Worm (Caenorhabditis elegans) whole organism, L1 larva: ENCODE measurements around the gene nduf-2.2.
A peak's percentile ranks its signal among the peaks of the same experiment; 100 is the strongest.

Experiments
- F16B12.6 ChIP-seq: fragments of 150-350 bp; optimal IDR thresholded peaks from 2 replicates; lab custom pipeline; 2014; ENCODE audit warnings: missing biosample characterization, missing genetic modification characterization
- aha-1 ChIP-seq: fragments of 150-350 bp; optimal IDR thresholded peaks from 2 replicates; lab custom pipeline; 2014; ENCODE audit warnings: missing biosample characterization, missing genetic modification characterization
- blmp-1 ChIP-seq: fragments of 150-350 bp; optimal IDR thresholded peaks from 2 replicates; lab custom pipeline; 2014; ENCODE audit warnings: missing biosample characterization, missing genetic modification characterization
- ceh-63 ChIP-seq: fragments of 200-800 bp; sonication (Bioruptor generic); optimal IDR thresholded peaks from 2 replicates; lab custom pipeline; 2018; ENCODE audit warnings: mild to moderate bottlenecking, missing genetic modification characterization, missing compliant biosample characterization
- ceh-82 ChIP-seq, 3 experiments: fragments of 150-350 bp in 1 of 3; sonication (generic microtip) in 2 of 3; optimal IDR thresholded peaks; 2 replicates each; lab custom pipeline; 2014 to 2017; ENCODE audit warnings: missing biosample characterization in 3 of 3, missing genetic modification characterization in 3 of 3
- ceh-90 ChIP-seq: sonication (generic microtip); optimal IDR thresholded peaks from 2 replicates; lab custom pipeline; 2016; ENCODE audit warnings: missing genetic modification characterization, missing compliant biosample characterization
- dpl-1 ChIP-seq, 3 experiments: fragments of 150-350 bp in 2 of 3; sonication (generic microtip) in 1 of 3; optimal IDR thresholded peaks; 2 replicates each; lab custom pipeline; 2014 to 2017; ENCODE audit warnings: missing biosample characterization in 3 of 3, missing genetic modification characterization in 3 of 3, missing genetic modification reagents in 3 of 3
- dsc-1 ChIP-seq: sonication (generic microtip); optimal IDR thresholded peaks from 2 replicates; lab custom pipeline; 2016; ENCODE audit warnings: mild to moderate bottlenecking, missing genetic modification characterization, missing compliant biosample characterization
- efl-3 ChIP-seq: fragments of 200-800 bp; sonication (Bioruptor generic); optimal IDR thresholded peaks from 2 replicates; lab custom pipeline; 2018; ENCODE audit warnings: mild to moderate bottlenecking, missing genetic modification characterization, missing compliant biosample characterization
- elt-3 ChIP-seq, 6 experiments: fragments of 150-350 bp in 1 of 6; sonication (generic microtip); optimal IDR thresholded peaks; 2 replicates each; lab custom pipeline; 2017 to 2018; ENCODE audit warnings: missing biosample characterization in 6 of 6, missing genetic modification characterization in 6 of 6, inconsistent platforms in 1 of 6
- ets-5 ChIP-seq: fragments of 200-800 bp; sonication (Bioruptor generic); IDR thresholded peaks from 2 replicates; pipeline ENCODE4 v1.3.6; 2022; ENCODE audit warnings: missing genetic modification characterization, missing compliant biosample characterization
- grh-1 ChIP-seq: fragments of 200-800 bp; sonication (Bioruptor generic); IDR thresholded peaks from 2 replicates; pipeline ENCODE4 v1.3.6; 2022; ENCODE audit warnings: missing genetic modification reagents, missing genetic modification characterization, missing compliant biosample characterization
- hlh-17 ChIP-seq: fragments of 200-800 bp; sonication (Bioruptor generic); optimal IDR thresholded peaks from 2 replicates; lab custom pipeline; 2018; ENCODE audit warnings: missing genetic modification characterization, mild to moderate bottlenecking, missing compliant biosample characterization, moderate library complexity, borderline replicate concordance
- hlh-4 ChIP-seq: sonication (generic microtip); optimal IDR thresholded peaks from 2 replicates; lab custom pipeline; 2016; ENCODE audit warnings: mild to moderate bottlenecking, missing genetic modification characterization, missing compliant biosample characterization
- irx-1 ChIP-seq: sonication (generic microtip); optimal IDR thresholded peaks from 2 replicates; lab custom pipeline; 2016; ENCODE audit warnings: missing genetic modification characterization, missing compliant biosample characterization
- lin-15B ChIP-seq: fragments of 150-350 bp; sonication (generic microtip); optimal IDR thresholded peaks from 3 replicates; lab custom pipeline; 2014; ENCODE audit warnings: missing biosample characterization, missing genetic modification characterization
- lin-35 ChIP-seq, 2 experiments: fragments of 150-350 bp; optimal IDR thresholded peaks; 2 replicates each; lab custom pipeline; 2014; ENCODE audit warnings: missing biosample characterization in 2 of 2, missing genetic modification characterization in 2 of 2, missing genetic modification reagents in 2 of 2
- mab-9 ChIP-seq: fragments of 200-800 bp; sonication (Bioruptor generic); IDR thresholded peaks from 2 replicates; pipeline ENCODE4 v1.3.6; 2022; ENCODE audit warnings: missing genetic modification reagents, missing genetic modification characterization, missing compliant biosample characterization
- nhr-12 ChIP-seq: sonication (generic microtip); optimal IDR thresholded peaks from 2 replicates; lab custom pipeline; 2017; ENCODE audit warnings: missing biosample characterization, missing genetic modification characterization
- nhr-19 ChIP-seq: fragments of 200-800 bp; sonication (Bioruptor generic); conservative IDR thresholded peaks from 2 replicates; pipeline ENCODE4 v1.3.6; 2022; ENCODE audit warnings: missing genetic modification characterization, missing compliant biosample characterization
- nhr-77 ChIP-seq: fragments of 150-350 bp; optimal IDR thresholded peaks from 2 replicates; lab custom pipeline; 2014; ENCODE audit warnings: missing biosample characterization, missing genetic modification characterization
- nhr-85 ChIP-seq: sonication (generic microtip); peaks from one replicate; lab custom pipeline; 2016; ENCODE audit warnings: missing genetic modification characterization, inconsistent platforms, missing compliant biosample characterization
- nhr-90 ChIP-seq: sonication (generic microtip); optimal IDR thresholded peaks from 2 replicates; lab custom pipeline; 2016; ENCODE audit warnings: mild to moderate bottlenecking, missing genetic modification characterization, missing compliant biosample characterization; ENCODE audit not compliant: poor library complexity
- pag-3 ChIP-seq: sonication (generic microtip); optimal IDR thresholded peaks from 2 replicates; lab custom pipeline; 2017; ENCODE audit warnings: missing genetic modification characterization, mild to moderate bottlenecking, missing compliant biosample characterization, antibody characterized with exemption, borderline replicate concordance; ENCODE audit not compliant: insufficient read depth
- pqm-1 ChIP-seq: sonication (generic microtip); optimal IDR thresholded peaks from 3 replicates; lab custom pipeline; 2017; ENCODE audit warnings: missing biosample characterization, missing genetic modification characterization
- skn-1 ChIP-seq: fragments of 150-350 bp; optimal IDR thresholded peaks from 2 replicates; lab custom pipeline; 2014; ENCODE audit warnings: missing biosample characterization, missing genetic modification characterization
- snpc-4 ChIP-seq: fragments of 150-350 bp; optimal IDR thresholded peaks from 2 replicates; lab custom pipeline; 2014; ENCODE audit warnings: missing biosample characterization, missing genetic modification characterization
- sup-37 ChIP-seq: fragments of 200-800 bp; sonication (Bioruptor generic); optimal IDR thresholded peaks from 2 replicates; lab custom pipeline; 2018; ENCODE audit warnings: mild to moderate bottlenecking, missing genetic modification characterization, missing compliant biosample characterization
- swsn-7 ChIP-seq: sonication (generic microtip); optimal IDR thresholded peaks from 2 replicates; lab custom pipeline; 2016; ENCODE audit warnings: missing genetic modification characterization, missing compliant biosample characterization
- tbx-2 ChIP-seq: sonication (generic microtip); optimal IDR thresholded peaks from 2 replicates; lab custom pipeline; 2016; ENCODE audit warnings: missing genetic modification characterization, missing compliant biosample characterization
- tlp-1 ChIP-seq: fragments of 150-350 bp; optimal IDR thresholded peaks from 2 replicates; lab custom pipeline; 2014; ENCODE audit warnings: missing biosample characterization, missing genetic modification characterization
- unc-130 ChIP-seq: fragments of 150-350 bp; optimal IDR thresholded peaks from 2 replicates; lab custom pipeline; 2017; ENCODE audit warnings: missing biosample characterization, missing genetic modification characterization, inconsistent platforms
- unc-30 ChIP-seq: sonication (generic microtip); optimal IDR thresholded peaks from 2 replicates; lab custom pipeline; 2017; ENCODE audit warnings: missing biosample characterization, missing genetic modification characterization
- unc-62 ChIP-seq: fragments of 150-350 bp; optimal IDR thresholded peaks from 2 replicates; lab custom pipeline; 2014; ENCODE audit warnings: missing biosample characterization, missing genetic modification reagents, missing genetic modification characterization
- vab-15 ChIP-seq: sonication (generic microtip); optimal IDR thresholded peaks from 2 replicates; lab custom pipeline; 2017; ENCODE audit warnings: missing genotype, mild to moderate bottlenecking, missing genetic modification characterization, missing compliant biosample characterization
- xbp-1 ChIP-seq: sonication (generic microtip); optimal IDR thresholded peaks from 2 replicates; lab custom pipeline; 2016; ENCODE audit warnings: missing genetic modification characterization, missing compliant biosample characterization
- zip-4 ChIP-seq: fragments of 200-800 bp; sonication (Bioruptor generic); optimal IDR thresholded peaks from 2 replicates; lab custom pipeline; 2018; ENCODE audit warnings: mild to moderate bottlenecking, missing genetic modification characterization, moderate library complexity, missing compliant biosample characterization

Gene nduf-2.2

DNA sequence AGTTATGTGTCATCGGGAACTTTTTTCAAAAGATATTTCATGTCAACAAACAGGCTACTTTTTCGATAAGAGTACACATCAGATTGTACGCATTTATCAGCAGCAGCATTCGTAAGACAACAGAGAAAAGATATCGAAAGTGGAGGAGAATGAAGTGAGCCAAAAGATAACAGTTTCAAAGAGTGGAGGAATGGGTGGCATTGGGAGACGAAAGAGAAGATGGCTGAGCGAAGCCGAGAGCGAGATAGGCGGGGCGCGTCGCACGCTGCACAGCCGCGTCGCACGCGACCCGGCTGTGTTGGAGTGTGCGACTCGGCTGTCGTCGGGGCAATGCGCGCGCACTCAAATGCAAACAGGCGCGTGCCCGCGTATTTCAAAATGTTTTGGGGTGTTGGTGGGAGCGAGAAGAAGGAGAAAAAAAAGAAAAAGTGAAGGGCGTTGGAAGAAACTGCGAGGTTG lies 880 bp upstream of the nduf-2.2 start (continued):
- no peak for TF ChIP-seq pag-3 (tag; lab: Kevin White, UChicago)
- TF ChIP-seq tlp-1 = no peak
- TF ChIP-seq nhr-19 (GFP tag; lab: Robert Waterston, UW) = peak; percentile 91
- TF ChIP-seq skn-1 (tag; lab: Kevin White, UChicago) = peak; percentile 86

DNA sequence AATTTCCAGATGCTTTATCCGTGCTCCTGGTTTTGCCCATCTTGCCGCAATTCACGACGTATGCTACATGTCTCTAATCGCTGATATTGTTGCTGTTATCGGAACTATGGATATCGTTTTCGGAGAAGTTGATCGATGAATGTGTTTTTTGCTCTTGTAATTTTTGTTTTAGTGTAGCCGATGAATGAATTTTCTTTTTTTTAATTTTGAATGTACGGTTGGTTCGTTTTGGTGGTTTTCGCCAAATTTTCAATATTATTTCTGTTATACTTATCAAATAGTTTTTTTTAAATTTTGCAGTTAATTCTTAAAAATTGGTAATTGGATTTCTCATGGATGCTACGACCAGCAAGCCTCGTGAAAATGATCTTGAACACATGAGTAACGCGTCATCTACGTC lies 2.0 kb downstream of the nduf-2.2 start, which contains the start of gene T26A5.2:
Gene T26A5.2, plus strand, starts transcription at position 301 of the 400 bp plus-strand sequence.
- TF ChIP-seq mab-9 (GFP tag; lab: Robert Waterston, UW) = no peak
- TF ChIP-seq xbp-1 (tag; lab: Kevin White, UChicago) = no peak
- no peak for TF ChIP-seq vab-15 (tag; lab: Kevin White, UChicago)
- TF ChIP-seq snpc-4 (tag; lab: Kevin White, UChicago) = no peak
- TF ChIP-seq nhr-85 (tag; lab: Kevin White, UChicago) = no peak
- TF ChIP-seq sup-37 (GFP tag; lab: Kevin White, UChicago) = no peak
- TF ChIP-seq efl-3 = no peak
- TF ChIP-seq zip-4 (GFP tag; lab: Kevin White, UChicago) = no peak
- TF ChIP-seq tbx-2 (tag; lab: Kevin White, UChicago) = no peak
- TF ChIP-seq ceh-63 (GFP tag; lab: Kevin White, UChicago) = no peak

DNA sequence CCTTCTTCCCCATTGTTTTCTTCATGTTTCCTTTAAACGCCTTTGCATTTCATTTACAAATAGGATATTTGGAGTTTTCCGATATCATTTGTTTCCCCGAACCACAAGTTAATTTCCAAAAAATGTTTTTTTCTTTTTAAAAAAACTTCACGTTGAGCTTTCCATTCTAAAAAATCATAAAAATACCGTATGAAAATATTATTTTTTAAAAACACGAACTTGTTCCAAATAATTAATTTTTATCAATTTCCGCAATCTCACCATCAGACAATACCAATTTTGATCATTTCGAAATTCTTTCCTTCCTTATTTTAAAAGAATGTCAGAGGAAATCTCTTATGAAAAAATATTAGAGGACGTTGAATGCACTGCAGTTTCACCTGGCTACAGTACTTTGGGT lies 6.4 kb downstream of the nduf-2.2 start, which contains the start of gene wht-6:
Gene wht-6, plus strand, starts transcription at position 301 of the 400 bp plus-strand sequence.
- no peak for TF ChIP-seq ceh-82 (tag; optimal IDR thresholded peaks at IDR 0.05; lab: Kevin White, UChicago)
- TF ChIP-seq unc-62 (GFP tag; lab: Kevin White, UChicago) = no peak
- no peak for TF ChIP-seq swsn-7
- TF ChIP-seq pqm-1 (tag; lab: Kevin White, UChicago) = no peak
- no peak for TF ChIP-seq elt-3 (tag; optimal IDR thresholded peaks at IDR 0.05; lab: Kevin White, UChicago)
- TF ChIP-seq irx-1 (tag; lab: Kevin White, UChicago) = no peak
- no peak for TF ChIP-seq lin-35 (GFP tag; optimal IDR thresholded peaks at IDR 0.05; lab: Kevin White, UChicago)
- no peak for TF ChIP-seq tlp-1
- no peak for TF ChIP-seq nhr-77 (tag; lab: Kevin White, UChicago)
- TF ChIP-seq aha-1 (tag; lab: Kevin White, UChicago) = no peak
- TF ChIP-seq unc-30 (tag; lab: Kevin White, UChicago) = no peak
- TF ChIP-seq skn-1 (tag; lab: Kevin White, UChicago) = no peak
- no peak for TF ChIP-seq unc-130 (tag; lab: Kevin White, UChicago)
- no peak for TF ChIP-seq hlh-17 (GFP tag; lab: Kevin White, UChicago)
- no peak for TF ChIP-seq ets-5 (GFP tag; lab: Robert Waterston, UW)
- TF ChIP-seq hlh-4 (tag; lab: Kevin White, UChicago) = no peak

DNA sequence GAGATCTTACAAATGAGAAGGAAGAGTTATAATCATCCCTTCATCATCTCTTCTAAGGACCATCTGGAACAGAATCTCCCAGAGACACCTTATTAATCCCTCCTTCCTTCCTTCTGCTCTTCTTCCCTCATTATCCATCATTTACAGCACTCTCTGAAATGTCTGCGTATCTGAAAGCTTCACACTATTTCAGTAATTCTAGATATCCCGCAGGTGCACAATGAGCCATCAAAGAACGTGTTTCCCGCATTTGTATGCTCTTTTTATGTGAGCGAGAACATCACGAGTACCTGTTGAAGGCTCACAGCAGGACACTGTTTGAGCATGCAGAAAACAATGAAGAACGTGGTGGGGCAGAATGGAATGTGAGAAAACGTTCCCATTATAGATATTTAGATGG lies 11.4 kb downstream of the nduf-2.2 start:
- TF ChIP-seq grh-1 (no peak), blmp-1 (tag; lab: Kevin White, UChicago) (no peak), dpl-1 (GFP tag; optimal IDR thresholded peaks at IDR 0.05; lab: Kevin White, UChicago) (no peak), dsc-1 (tag; lab: Kevin White, UChicago) (no peak), lin-15B (tag; lab: Kevin White, UChicago) (no peak), ceh-90 (tag; lab: Kevin White, UChicago) (no peak), F16B12.6 (tag; lab: Kevin White, UChicago) (no peak), swsn-7 (no peak), efl-3 (no peak), nhr-19 (GFP tag; lab: Robert Waterston, UW) (no peak), nhr-12 (tag; lab: Kevin White, UChicago) (no peak), pqm-1 (tag; lab: Kevin White, UChicago) (no peak), ceh-82 (tag; optimal IDR thresholded peaks at IDR 0.05; lab: Kevin White, UChicago) (no peak), nhr-90 (tag; lab: Kevin White, UChicago) (no peak), mab-9 (GFP tag; lab: Robert Waterston, UW) (no peak)
